Worm (Caenorhabditis elegans): ENCODE measurements around the gene abts-4.
A peak's percentile ranks its signal among the peaks of the same experiment; 100 is the strongest.

Gene abts-4

DNA sequence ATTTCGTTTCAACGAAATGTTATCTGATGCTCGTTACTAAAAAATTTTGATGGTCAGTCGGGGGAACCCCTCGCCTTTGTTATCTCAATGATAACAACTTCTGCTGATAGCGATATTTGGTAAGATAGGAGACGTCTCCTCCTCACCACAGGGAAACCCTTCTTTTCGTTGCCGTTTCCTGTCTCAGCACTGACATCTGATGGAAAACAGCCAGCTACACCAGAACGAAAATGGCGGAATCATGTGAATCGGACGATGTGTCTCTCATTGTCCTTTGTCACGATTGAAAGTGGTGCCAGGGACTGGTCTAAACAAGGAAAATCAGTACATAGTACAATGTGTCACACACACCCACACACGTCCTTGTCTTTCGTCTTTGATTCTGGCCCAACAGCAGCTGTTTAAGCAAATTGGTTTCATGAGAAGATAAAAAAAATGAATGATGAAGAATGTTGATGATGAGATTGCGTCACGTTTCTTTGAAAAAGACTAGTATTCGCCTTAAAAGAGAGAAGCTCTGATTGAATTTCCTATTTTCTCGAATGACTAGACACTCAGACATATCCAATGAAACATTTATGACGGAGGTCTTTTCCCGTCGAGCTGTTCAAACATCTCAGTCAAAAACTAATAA is 25.1 kb downstream of the abts-4 start (continued):
- no peak for TF ChIP-seq mab-9 (GFP tag; IDR thresholded peaks at IDR 0.05)
- TF ChIP-seq elt-2 (tag; optimal IDR thresholded peaks at IDR 0.05) = peak; percentile 88
- TF ChIP-seq nhr-47 (tag; optimal IDR thresholded peaks at IDR 0.05) = peak; percentile 82
- TF ChIP-seq C16A3.4 (tag; optimal IDR thresholded peaks at IDR 0.05) = peak; percentile 45
- TF ChIP-seq lir-3 (tag; optimal IDR thresholded peaks at IDR 0.05; ENCODE audit: poor library complexity) = peak; percentile 37
- peak; percentile 16 for TF ChIP-seq xbp-1 (tag; optimal IDR thresholded peaks at IDR 0.05)
- TF ChIP-seq alr-1 (tag; optimal IDR thresholded peaks at IDR 0.05; ENCODE audit: borderline replicate concordance) = no peak
- no peak for TF ChIP-seq ceh-63 (GFP tag; optimal IDR thresholded peaks at IDR 0.05)
- TF ChIP-seq sptf-1 (tag; optimal IDR thresholded peaks at IDR 0.05) = no peak
- TF ChIP-seq lin-13 (GFP tag; optimal IDR thresholded peaks at IDR 0.05) = no peak
- no peak for TF ChIP-seq aha-1 (tag; optimal IDR thresholded peaks at IDR 0.05)
- TF ChIP-seq snu-23 (GFP tag; optimal IDR thresholded peaks at IDR 0.05) = peak; percentile 66
- peak in 1 of 2 experiments; percentile 76 for TF ChIP-seq lin-35 (GFP tag; optimal IDR thresholded peaks at IDR 0.05)

DNA sequence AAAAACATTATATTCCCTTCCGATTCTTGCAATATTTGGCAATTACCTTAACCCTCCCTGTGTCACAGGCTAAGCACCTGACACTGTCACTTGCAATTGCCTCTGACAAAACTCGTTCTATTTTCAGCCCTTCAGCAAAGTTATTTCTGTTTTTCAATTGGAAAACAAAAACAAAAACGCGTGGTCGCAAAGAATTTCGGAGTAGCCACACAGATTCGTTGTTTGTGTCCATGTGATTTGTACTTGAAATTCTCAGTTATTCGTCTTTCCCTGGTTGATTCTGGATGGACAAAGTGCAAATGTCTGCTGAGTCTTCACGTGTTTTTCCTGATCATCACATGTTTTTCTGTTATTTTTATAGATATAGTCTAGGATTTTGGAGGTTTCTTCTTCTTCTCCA is 26.0 kb downstream of the abts-4 start:
- TF ChIP-seq sup-37 (GFP tag; optimal IDR thresholded peaks at IDR 0.05) = no peak
- TF ChIP-seq fkh-4 (tag; optimal IDR thresholded peaks at IDR 0.05; ENCODE audit: borderline replicate concordance) = no peak
- TF ChIP-seq lin-14 (GFP tag; optimal IDR thresholded peaks at IDR 0.05) = peak; percentile 80
- peak; percentile 78 for TF ChIP-seq nhr-85 (tag)
- TF ChIP-seq ets-5 (GFP tag; IDR thresholded peaks at IDR 0.05) = no peak
- TF ChIP-seq egl-27 (tag; optimal IDR thresholded peaks at IDR 0.05) = no peak
- peak; percentile 65 for TF ChIP-seq nhr-84 (tag; optimal IDR thresholded peaks at IDR 0.05)
- TF ChIP-seq fos-1 (tag; optimal IDR thresholded peaks at IDR 0.05) = no peak
- no peak for TF ChIP-seq hpl-2 (GFP tag; optimal IDR thresholded peaks at IDR 0.05)
- TF ChIP-seq unc-130 (tag; optimal IDR thresholded peaks at IDR 0.05) = peak; percentile 76
- TF ChIP-seq F16B12.6 (tag; optimal IDR thresholded peaks at IDR 0.05) = no peak
- no peak for TF ChIP-seq nhr-76 (tag; optimal IDR thresholded peaks at IDR 0.05)
- no peak for TF ChIP-seq nhr-237 (tag; optimal IDR thresholded peaks at IDR 0.05)
- no peak for TF ChIP-seq skn-1 (tag; optimal IDR thresholded peaks at IDR 0.05)
- TF ChIP-seq ztf-11 (tag; optimal IDR thresholded peaks at IDR 0.05) = no peak
- TF ChIP-seq unc-62 (GFP tag; optimal IDR thresholded peaks at IDR 0.05) = no peak
- no peak for TF ChIP-seq zip-4 (GFP tag; optimal IDR thresholded peaks at IDR 0.05)
- peak; percentile 69 for TF ChIP-seq vab-15 (tag; optimal IDR thresholded peaks at IDR 0.05)
- TF ChIP-seq pag-3 (tag; optimal IDR thresholded peaks at IDR 0.05; ENCODE audit: borderline replicate concordance, insufficient read depth) = no peak
- peak; percentile 46 for TF ChIP-seq rnt-1 (tag; optimal IDR thresholded peaks at IDR 0.05)
- TF ChIP-seq nhr-11 (tag; optimal IDR thresholded peaks at IDR 0.05) = peak; percentile 32
- TF ChIP-seq lin-39 (tag; optimal IDR thresholded peaks at IDR 0.05) = no peak
- no peak for TF ChIP-seq sox-4 (tag; optimal IDR thresholded peaks at IDR 0.05)
- no peak for TF ChIP-seq isw-1 (GFP tag; IDR thresholded peaks at IDR 0.05)
- peak; percentile 88 for TF ChIP-seq nhr-71 (tag; optimal IDR thresholded peaks at IDR 0.05)
- TF ChIP-seq lir-3 (tag; optimal IDR thresholded peaks at IDR 0.05; ENCODE audit: poor library complexity) = peak; percentile 36
- TF ChIP-seq hlh-17 (GFP tag; optimal IDR thresholded peaks at IDR 0.05; ENCODE audit: borderline replicate concordance) = no peak
- TF ChIP-seq elt-3 (tag; optimal IDR thresholded peaks at IDR 0.05) = peak in 2 of 6 experiments; percentile 16 to 63
- TF ChIP-seq C34B4.2 (tag; optimal IDR thresholded peaks at IDR 0.05) = no peak
- peak; percentile 39 for TF ChIP-seq C16A3.4 (tag; optimal IDR thresholded peaks at IDR 0.05)
- peak; percentile 16 for TF ChIP-seq blmp-1 (tag; optimal IDR thresholded peaks at IDR 0.05)
- TF ChIP-seq nhr-12 (tag; optimal IDR thresholded peaks at IDR 0.05) = no peak
- no peak for TF ChIP-seq tlp-1 (tag; optimal IDR thresholded peaks at IDR 0.05)
- TF ChIP-seq alr-1 (tag; optimal IDR thresholded peaks at IDR 0.05; ENCODE audit: borderline replicate concordance) = no peak
- TF ChIP-seq ceh-8 (GFP tag; optimal IDR thresholded peaks at IDR 0.05) = no peak
- peak; percentile 36 to 77 for TF ChIP-seq lsy-2 (tag; optimal IDR thresholded peaks at IDR 0.05)
- TF ChIP-seq irx-1 (tag; optimal IDR thresholded peaks at IDR 0.05) = peak; percentile 0
- TF ChIP-seq ama-1 (optimal IDR thresholded peaks at IDR 0.05) = no peak
- no peak for TF ChIP-seq unc-30 (tag; optimal IDR thresholded peaks at IDR 0.05)
- TF ChIP-seq mep-1 (tag; optimal IDR thresholded peaks at IDR 0.05) = peak; percentile 61
